Worm (Caenorhabditis elegans) whole organism, L1 larva: ENCODE data around the gene ugt-38.

Experiments
- C04F5.9 ChIP-seq: sonication (generic microtip); optimal IDR thresholded peaks from 2 replicates; lab custom pipeline; 2016; ENCODE audit warnings: missing genetic modification characterization, missing compliant biosample characterization
- C16A3.4 ChIP-seq: fragments of 150-350 bp; optimal IDR thresholded peaks from 2 replicates; lab custom pipeline; 2014; ENCODE audit warnings: missing biosample characterization, missing genetic modification characterization
- F16B12.6 ChIP-seq: fragments of 150-350 bp; optimal IDR thresholded peaks from 2 replicates; lab custom pipeline; 2014; ENCODE audit warnings: missing biosample characterization, missing genetic modification characterization
- aly-2 ChIP-seq: fragments of 150-350 bp; optimal IDR thresholded peaks from 2 replicates; lab custom pipeline; 2014; ENCODE audit warnings: missing biosample characterization, missing genetic modification characterization
- blmp-1 ChIP-seq: fragments of 150-350 bp; optimal IDR thresholded peaks from 2 replicates; lab custom pipeline; 2014; ENCODE audit warnings: missing biosample characterization, missing genetic modification characterization
- ceh-82 ChIP-seq, 3 experiments: fragments of 150-350 bp in 1 of 3; sonication (generic microtip) in 2 of 3; optimal IDR thresholded peaks; 2 replicates each; lab custom pipeline; 2014 to 2017; ENCODE audit warnings: missing biosample characterization in 3 of 3, missing genetic modification characterization in 3 of 3
- efl-3 ChIP-seq: fragments of 200-800 bp; sonication (Bioruptor generic); optimal IDR thresholded peaks from 2 replicates; lab custom pipeline; 2018; ENCODE audit warnings: mild to moderate bottlenecking, missing genetic modification characterization, missing compliant biosample characterization
- egl-27 ChIP-seq, 2 experiments: fragments of 150-350 bp in 1 of 2; sonication (generic microtip); optimal IDR thresholded peaks; 3 replicates each; lab custom pipeline; 2017 to 2018; ENCODE audit warnings: missing biosample characterization in 2 of 2, missing genetic modification characterization in 2 of 2, missing genetic modification reagents in 2 of 2
- elt-3 ChIP-seq, 6 experiments: fragments of 150-350 bp in 1 of 6; sonication (generic microtip); optimal IDR thresholded peaks; 2 replicates each; lab custom pipeline; 2017 to 2018; ENCODE audit warnings: missing biosample characterization in 6 of 6, missing genetic modification characterization in 6 of 6, inconsistent platforms in 1 of 6
- fos-1 ChIP-seq: fragments of 150-350 bp; optimal IDR thresholded peaks from 2 replicates; lab custom pipeline; 2014; ENCODE audit warnings: missing biosample characterization, missing genetic modification characterization
- grh-1 ChIP-seq: fragments of 200-800 bp; sonication (Bioruptor generic); IDR thresholded peaks from 2 replicates; pipeline ENCODE4 v1.3.6; 2022; ENCODE audit warnings: missing genetic modification reagents, missing genetic modification characterization, missing compliant biosample characterization
- hpl-2 ChIP-seq: fragments of 150-350 bp; optimal IDR thresholded peaks from 2 replicates; lab custom pipeline; 2014; ENCODE audit warnings: missing biosample characterization, missing genetic modification reagents, missing genetic modification characterization
- isw-1 ChIP-seq: fragments of 200-800 bp; sonication (Bioruptor generic); IDR thresholded peaks from 2 replicates; pipeline ENCODE4 v1.3.6; 2022; ENCODE audit warnings: missing genetic modification characterization, missing compliant biosample characterization
- jun-1 ChIP-seq: fragments of 150-350 bp; optimal IDR thresholded peaks from 2 replicates; lab custom pipeline; 2014; ENCODE audit warnings: missing biosample characterization, missing genetic modification reagents, missing genetic modification characterization
- lin-14 ChIP-seq: fragments of 200-800 bp; sonication (Bioruptor generic); optimal IDR thresholded peaks from 2 replicates; lab custom pipeline; 2018; ENCODE audit warnings: mild to moderate bottlenecking, missing genetic modification characterization, moderate library complexity, missing compliant biosample characterization
- lin-15B ChIP-seq: fragments of 150-350 bp; sonication (generic microtip); optimal IDR thresholded peaks from 3 replicates; lab custom pipeline; 2014; ENCODE audit warnings: missing biosample characterization, missing genetic modification characterization
- lin-35 ChIP-seq, 2 experiments: fragments of 150-350 bp; optimal IDR thresholded peaks; 2 replicates each; lab custom pipeline; 2014; ENCODE audit warnings: missing biosample characterization in 2 of 2, missing genetic modification characterization in 2 of 2, missing genetic modification reagents in 2 of 2
- nhr-11 ChIP-seq: fragments of 150-350 bp; optimal IDR thresholded peaks from 2 replicates; lab custom pipeline; 2014; ENCODE audit warnings: missing biosample characterization, missing genetic modification characterization
- nhr-12 ChIP-seq: sonication (generic microtip); optimal IDR thresholded peaks from 2 replicates; lab custom pipeline; 2017; ENCODE audit warnings: missing biosample characterization, missing genetic modification characterization
- nhr-19 ChIP-seq: fragments of 200-800 bp; sonication (Bioruptor generic); conservative IDR thresholded peaks from 2 replicates; pipeline ENCODE4 v1.3.6; 2022; ENCODE audit warnings: missing genetic modification characterization, missing compliant biosample characterization
- nhr-20 ChIP-seq: sonication (generic microtip); optimal IDR thresholded peaks from 2 replicates; lab custom pipeline; 2016; ENCODE audit warnings: mild to moderate bottlenecking, missing genetic modification characterization, missing compliant biosample characterization
- nhr-237 ChIP-seq: fragments of 150-350 bp; optimal IDR thresholded peaks from 2 replicates; lab custom pipeline; 2014; ENCODE audit warnings: missing biosample characterization, missing genetic modification characterization
- nhr-28 ChIP-seq: fragments of 150-350 bp; optimal IDR thresholded peaks from 2 replicates; lab custom pipeline; 2014; ENCODE audit warnings: missing biosample characterization, missing genetic modification characterization
- nhr-71 ChIP-seq: sonication (generic microtip); optimal IDR thresholded peaks from 2 replicates; lab custom pipeline; 2016; ENCODE audit warnings: mild to moderate bottlenecking, missing genetic modification characterization, moderate library complexity, missing compliant biosample characterization
- nhr-76 ChIP-seq: sonication (generic microtip); optimal IDR thresholded peaks from 2 replicates; lab custom pipeline; 2017; ENCODE audit warnings: missing biosample characterization, missing genetic modification characterization
- nhr-85 ChIP-seq: sonication (generic microtip); peaks from one replicate; lab custom pipeline; 2016; ENCODE audit warnings: missing genetic modification characterization, inconsistent platforms, missing compliant biosample characterization
- nhr-90 ChIP-seq: sonication (generic microtip); optimal IDR thresholded peaks from 2 replicates; lab custom pipeline; 2016; ENCODE audit warnings: mild to moderate bottlenecking, missing genetic modification characterization, missing compliant biosample characterization; ENCODE audit not compliant: poor library complexity
- pax-3 ChIP-seq: fragments of 200-800 bp; sonication (Bioruptor generic); optimal IDR thresholded peaks from 2 replicates; lab custom pipeline; 2018; ENCODE audit warnings: mild to moderate bottlenecking, missing genetic modification characterization, moderate library complexity, missing compliant biosample characterization
- skn-1 ChIP-seq: fragments of 150-350 bp; optimal IDR thresholded peaks from 2 replicates; lab custom pipeline; 2014; ENCODE audit warnings: missing biosample characterization, missing genetic modification characterization
- snu-23 ChIP-seq: sonication (generic microtip); optimal IDR thresholded peaks from 2 replicates; lab custom pipeline; 2016; ENCODE audit warnings: missing genetic modification characterization, missing compliant biosample characterization
- sptf-1 ChIP-seq: fragments of 150-350 bp; optimal IDR thresholded peaks from 2 replicates; lab custom pipeline; 2014; ENCODE audit warnings: missing biosample characterization, missing genetic modification characterization
- sup-37 ChIP-seq: fragments of 200-800 bp; sonication (Bioruptor generic); optimal IDR thresholded peaks from 2 replicates; lab custom pipeline; 2018; ENCODE audit warnings: mild to moderate bottlenecking, missing genetic modification characterization, missing compliant biosample characterization
- tlp-1 ChIP-seq: fragments of 150-350 bp; optimal IDR thresholded peaks from 2 replicates; lab custom pipeline; 2014; ENCODE audit warnings: missing biosample characterization, missing genetic modification characterization
- unc-86 ChIP-seq: sonication (generic microtip); optimal IDR thresholded peaks from 2 replicates; lab custom pipeline; 2016; ENCODE audit warnings: missing genetic modification characterization, missing compliant biosample characterization
- unc-98 ChIP-seq: fragments of 200-800 bp; sonication (Bioruptor generic); IDR thresholded peaks from 2 replicates; pipeline ENCODE4 v1.3.6; 2022; ENCODE audit warnings: missing genetic modification characterization, missing compliant biosample characterization
- xbp-1 ChIP-seq: sonication (generic microtip); optimal IDR thresholded peaks from 2 replicates; lab custom pipeline; 2016; ENCODE audit warnings: missing genetic modification characterization, missing compliant biosample characterization
- zag-1 ChIP-seq: fragments of 150-350 bp; optimal IDR thresholded peaks from 2 replicates; lab custom pipeline; 2014; ENCODE audit warnings: missing biosample characterization, missing genetic modification characterization
- ztf-11 ChIP-seq, 2 experiments: sonication (generic microtip); optimal IDR thresholded peaks; 2 replicates each; lab custom pipeline; 2016 to 2017; ENCODE audit warnings: missing genetic modification characterization in 2 of 2, missing biosample characterization in 1 of 2, missing compliant biosample characterization in 1 of 2
- ztf-4 ChIP-seq: fragments of 150-350 bp; optimal IDR thresholded peaks from 2 replicates; lab custom pipeline; 2014; ENCODE audit warnings: missing biosample characterization, missing genetic modification characterization

Gene ugt-38

ce11 chrV:7164210-7164609 lies 16.9 kb upstream of the ugt-38 start, which contains the start of gene srh-83:
srh-83 (plus strand) TSS chrV:7164510.
- TF ChIP-seq jun-1 (no peak), F16B12.6 (tag; lab: Kevin White, UChicago) (no peak), nhr-12 (no peak), skn-1 (tag; lab: Kevin White, UChicago) (no peak), hpl-2 (no peak), xbp-1 (tag; lab: Kevin White, UChicago) (no peak), zag-1 (tag; lab: Kevin White, UChicago) (no peak), sup-37 (GFP tag; lab: Kevin White, UChicago) (no peak), lin-15B (tag; lab: Kevin White, UChicago) (no peak), nhr-11 (no peak), efl-3 (GFP tag; lab: Kevin White, UChicago) (no peak), nhr-28 (tag; lab: Kevin White, UChicago) (no peak), nhr-237 (tag; lab: Kevin White, UChicago) (no peak), snu-23 (GFP tag; lab: Kevin White, UChicago) (no peak), ztf-4 (tag; lab: Kevin White, UChicago) (no peak), isw-1 (GFP tag; lab: Robert Waterston, UW) (no peak)

- 0 out of 2 replicates have a peak, but pooled peaks have one; percentile 4 for TF ChIP-seq nhr-19 (GFP tag; lab: Robert Waterston, UW)
- TF ChIP-seq nhr-20 (tag; lab: Kevin White, UChicago), result peak; percentile 39
- peak; percentile 4 for TF ChIP-seq nhr-71
- TF ChIP-seq unc-98 (GFP tag; lab: Robert Waterston, UW), result no peak
- TF ChIP-seq sptf-1 (tag; lab: Kevin White, UChicago), result no peak
- peak; percentile 52 for TF ChIP-seq nhr-85 (tag; lab: Kevin White, UChicago)
- no peak for TF ChIP-seq blmp-1 (tag; lab: Kevin White, UChicago)
- no peak for TF ChIP-seq efl-3 (GFP tag; lab: Kevin White, UChicago)
- no peak for TF ChIP-seq jun-1
- TF ChIP-seq unc-86 (tag; lab: Kevin White, UChicago), result no peak
- no peak for TF ChIP-seq grh-1 (GFP tag; lab: Robert Waterston, UW)
- no peak for TF ChIP-seq ztf-4 (tag; lab: Kevin White, UChicago)
- TF ChIP-seq tlp-1 (tag; lab: Kevin White, UChicago), result no peak
- TF ChIP-seq elt-3 (tag; optimal IDR thresholded peaks at IDR 0.05; lab: Kevin White, UChicago), result peak in 1 of 6 experiments; percentile 4
- TF ChIP-seq C04F5.9 (tag; lab: Kevin White, UChicago), result no peak
- TF ChIP-seq lin-35 (GFP tag; optimal IDR thresholded peaks at IDR 0.05; lab: Kevin White, UChicago), result no peak
- TF ChIP-seq aly-2, result no peak
- peak; percentile 22 for TF ChIP-seq lin-14 (GFP tag; lab: Kevin White, UChicago)
Observed at ce11 chrV:7163477-7164114, 16.3 kb upstream of the ugt-38 start, which contains the start of gene ugt-41. ugt-41 (minus strand) TSS chrV:7163595.

- TF ChIP-seq nhr-90 (no peak), skn-1 (tag; lab: Kevin White, UChicago) (no peak), nhr-28 (tag; lab: Kevin White, UChicago) (no peak), ceh-82 (tag; optimal IDR thresholded peaks at IDR 0.05; lab: Kevin White, UChicago) (no peak), pax-3 (tag; lab: Kevin White, UChicago) (no peak), nhr-76 (no peak), C16A3.4 (no peak), C04F5.9 (tag; lab: Kevin White, UChicago) (no peak), nhr-19 (GFP tag; lab: Robert Waterston, UW) (no peak), nhr-12 (no peak), ztf-11 (tag; optimal IDR thresholded peaks at IDR 0.05; lab: Kevin White, UChicago) (no peak), sup-37 (GFP tag; lab: Kevin White, UChicago) (no peak), egl-27 (tag; optimal IDR thresholded peaks at IDR 0.05; lab: Kevin White, UChicago) (no peak), nhr-11 (no peak), fos-1 (tag; lab: Kevin White, UChicago) (no peak), sptf-1 (tag; lab: Kevin White, UChicago) (no peak)
Observed at ce11 chrV:7159391-7159790, 12.1 kb upstream of the ugt-38 start, which contains the start of gene str-204. str-204 (plus strand) TSS chrV:7159691.
